Fruit fly (Drosophila melanogaster): ENCODE results near the gene CG31213.

Gene CG31213

dm6 chr3R:20001595-20001997, 28.9 kb downstream of the CG31213 start:
- TF ChIP-seq rgr (GFP tag; optimal IDR thresholded peaks at IDR 0.05): peak; percentile 17
- TF ChIP-seq OdsH (GFP tag; optimal IDR thresholded peaks at IDR 0.05): peak; percentile 9
- peak in 1 of 2 experiments; percentile 31 for TF ChIP-seq foxo (GFP tag; optimal IDR thresholded peaks at IDR 0.05)
- TF ChIP-seq Myc (optimal IDR thresholded peaks at IDR 0.05): no peak
- peak; percentile 6 for TF ChIP-seq Hnf4 (GFP tag; optimal IDR thresholded peaks at IDR 0.05)
- TF ChIP-seq CG9705 (GFP tag; optimal IDR thresholded peaks at IDR 0.05): no peak
- no peak for TF ChIP-seq Rel (GFP tag; optimal IDR thresholded peaks at IDR 0.05)
- no peak for TF ChIP-seq Rel (tag; optimal IDR thresholded peaks at IDR 0.05)
- no peak for TF ChIP-seq CG32264 (GFP tag; optimal IDR thresholded peaks at IDR 0.05)
- TF ChIP-seq psq (GFP tag; optimal IDR thresholded peaks at IDR 0.05): peak; percentile 37
- no peak for TF ChIP-seq sage (GFP tag; optimal IDR thresholded peaks at IDR 0.05)
- TF ChIP-seq Abd-B (GFP tag; optimal IDR thresholded peaks at IDR 0.05): no peak
- peak; percentile 23 for TF ChIP-seq h (GFP tag; optimal IDR thresholded peaks at IDR 0.05)
- TF ChIP-seq GATAd (GFP tag; optimal IDR thresholded peaks at IDR 0.05): no peak
- no peak for TF ChIP-seq sv (GFP tag; optimal IDR thresholded peaks at IDR 0.05)
- TF ChIP-seq Hr83 (GFP tag; optimal IDR thresholded peaks at IDR 0.05; ENCODE audit: poor library complexity, severe bottlenecking): no peak
- TF ChIP-seq pan (optimal IDR thresholded peaks at IDR 0.05): no peak
- peak; percentile 26 for TF ChIP-seq dmrt93B (GFP tag; optimal IDR thresholded peaks at IDR 0.05)
- TF ChIP-seq N (GFP tag; optimal IDR thresholded peaks at IDR 0.05): no peak
- peak; percentile 78 for TF ChIP-seq woc (GFP tag; optimal IDR thresholded peaks at IDR 0.05)
- TF ChIP-seq lola (GFP tag; optimal IDR thresholded peaks at IDR 0.05): no peak
- peak; percentile 43 for TF ChIP-seq Sp1 (GFP tag; optimal IDR thresholded peaks at IDR 0.05)
- TF ChIP-seq usp (GFP tag; optimal IDR thresholded peaks at IDR 0.05): no peak
- peak; percentile 38 for TF ChIP-seq HLH106 (tag; optimal IDR thresholded peaks at IDR 0.05)
- TF ChIP-seq br (GFP tag; optimal IDR thresholded peaks at IDR 0.05): peak; percentile 8
- no peak for TF ChIP-seq dl (GFP tag; optimal IDR thresholded peaks at IDR 0.05; ENCODE audit: insufficient read depth in 1 of 2, partially characterized antibody in 2 of 2)
- peak; percentile 44 for TF ChIP-seq fru (GFP tag; optimal IDR thresholded peaks at IDR 0.05)
- no peak for TF ChIP-seq tai (GFP tag; optimal IDR thresholded peaks at IDR 0.05)

- TF ChIP-seq psq (GFP tag; optimal IDR thresholded peaks at IDR 0.05) (no peak), Dif (GFP tag; optimal IDR thresholded peaks at IDR 0.05; ENCODE audit: partially characterized antibody) (no peak), h (GFP tag; optimal IDR thresholded peaks at IDR 0.05) (no peak), foxo (GFP tag; optimal IDR thresholded peaks at IDR 0.05) (no peak), lola (GFP tag; optimal IDR thresholded peaks at IDR 0.05) (no peak), usp (GFP tag; optimal IDR thresholded peaks at IDR 0.05) (no peak)
These were observed 32.0 kb downstream of the CG31213 start for dm6 chr3R:20004697-20005096.

- TF ChIP-seq usp (GFP tag; optimal IDR thresholded peaks at IDR 0.05) (no peak), Vsx2 (GFP tag; optimal IDR thresholded peaks at IDR 0.05; ENCODE audit: partially characterized antibody) (no peak), sage (GFP tag; optimal IDR thresholded peaks at IDR 0.05) (no peak), OdsH (GFP tag; optimal IDR thresholded peaks at IDR 0.05) (no peak), CG32264 (GFP tag; optimal IDR thresholded peaks at IDR 0.05) (no peak), pan (optimal IDR thresholded peaks at IDR 0.05) (no peak), br (GFP tag; optimal IDR thresholded peaks at IDR 0.05) (no peak), HLH106 (tag; optimal IDR thresholded peaks at IDR 0.05) (no peak), psq (GFP tag; optimal IDR thresholded peaks at IDR 0.05) (no peak)
These were observed 33.9 kb downstream of the CG31213 start for dm6 chr3R:20006617-20007016.

- no peak for TF ChIP-seq CG32264 (GFP tag; optimal IDR thresholded peaks at IDR 0.05)
- TF ChIP-seq Myc (optimal IDR thresholded peaks at IDR 0.05): no peak
- TF ChIP-seq pan (optimal IDR thresholded peaks at IDR 0.05): no peak
- TF ChIP-seq OdsH (GFP tag; optimal IDR thresholded peaks at IDR 0.05): no peak
- TF ChIP-seq usp (GFP tag; optimal IDR thresholded peaks at IDR 0.05): no peak
- no peak for TF ChIP-seq sage (GFP tag; optimal IDR thresholded peaks at IDR 0.05)
- no peak for TF ChIP-seq HLH106 (tag; optimal IDR thresholded peaks at IDR 0.05)
- no peak for TF ChIP-seq Dif (GFP tag; optimal IDR thresholded peaks at IDR 0.05; ENCODE audit: partially characterized antibody)
- TF ChIP-seq Hnf4 (GFP tag; optimal IDR thresholded peaks at IDR 0.05): no peak
- no peak for TF ChIP-seq jim (GFP tag; optimal IDR thresholded peaks at IDR 0.05)
- no peak for TF ChIP-seq tai (GFP tag; optimal IDR thresholded peaks at IDR 0.05)
- TF ChIP-seq Vsx2 (GFP tag; optimal IDR thresholded peaks at IDR 0.05; ENCODE audit: partially characterized antibody): no peak
- TF ChIP-seq N (GFP tag; optimal IDR thresholded peaks at IDR 0.05): no peak
- TF ChIP-seq GATAd (GFP tag; optimal IDR thresholded peaks at IDR 0.05): no peak
- no peak for TF ChIP-seq br (GFP tag; optimal IDR thresholded peaks at IDR 0.05)
- no peak for TF ChIP-seq Hr83 (GFP tag; optimal IDR thresholded peaks at IDR 0.05; ENCODE audit: poor library complexity, severe bottlenecking)
- TF ChIP-seq Sp1 (GFP tag; optimal IDR thresholded peaks at IDR 0.05): no peak
- no peak for TF ChIP-seq CG9705 (GFP tag; optimal IDR thresholded peaks at IDR 0.05)
- no peak for TF ChIP-seq dsf (GFP tag; optimal IDR thresholded peaks at IDR 0.05; ENCODE audit: borderline replicate concordance)
- TF ChIP-seq rgr (GFP tag; optimal IDR thresholded peaks at IDR 0.05): no peak
These were observed 34.9 kb downstream of the CG31213 start for dm6 chr3R:20007399-20008285.
